Fruit fly (Drosophila melanogaster) whole organism, embryonic: ENCODE measurements around the gene CG15263.

ENCODE experiments used
- CG1024 ChIP-seq: fragments of 200-800 bp; sonication (Bioruptor generic); IDR thresholded peaks from 2 replicates; pipeline ENCODE4 v1.3.6; 2022; ENCODE audit warnings: missing biosample characterization, missing genetic modification characterization
- CG10366 ChIP-seq: fragments of 200-800 bp; sonication (Bioruptor generic); IDR thresholded peaks from 2 replicates; pipeline ENCODE4 v1.3.6; 2022; ENCODE audit warnings: missing biosample characterization, missing genetic modification characterization
- CG16863 ChIP-seq: fragments of 200-800 bp; sonication (Bioruptor generic); optimal IDR thresholded peaks from 3 replicates; lab custom pipeline; 2016; ENCODE audit warnings: missing biosample characterization, missing genetic modification characterization
- CrebB ChIP-seq: fragments of 200-800 bp; sonication (Bioruptor generic); optimal IDR thresholded peaks from 3 replicates; lab custom pipeline; 2018; ENCODE audit warnings: missing biosample characterization, mild to moderate bottlenecking, missing genetic modification characterization
- dan ChIP-seq: fragments of 200-800 bp; sonication (Bioruptor generic); IDR thresholded peaks from 2 replicates; pipeline ENCODE4 v1.3.6; 2022; ENCODE audit warnings: missing biosample characterization, missing genetic modification characterization
- dysf ChIP-seq: fragments of 200-800 bp; sonication (Bioruptor generic); IDR thresholded peaks from 3 replicates; pipeline ENCODE4 v1.3.6; 2022; ENCODE audit warnings: missing biosample characterization, missing genetic modification characterization
- pfk ChIP-seq: fragments of 200-800 bp; sonication (Bioruptor generic); optimal IDR thresholded peaks from 2 replicates; lab custom pipeline; 2018; ENCODE audit warnings: missing biosample characterization, mild to moderate bottlenecking, missing genetic modification characterization, moderate library complexity
- psq ChIP-seq: fragments of 200-800 bp; sonication (Bioruptor generic); optimal IDR thresholded peaks from 2 replicates; lab custom pipeline; 2017; ENCODE audit warnings: missing biosample characterization, missing genetic modification characterization
- toy ChIP-seq: fragments of 200-800 bp; sonication (Bioruptor generic); IDR thresholded peaks from 2 replicates; pipeline ENCODE4 v1.3.6; 2022; ENCODE audit warnings: missing biosample characterization, missing genetic modification characterization
- trh ChIP-seq: fragments of 200-800 bp; sonication (Bioruptor generic); optimal IDR thresholded peaks from 2 replicates; lab custom pipeline; 2016; ENCODE audit warnings: missing biosample characterization, missing genetic modification characterization
- vfl ChIP-seq: fragments of 200-800 bp; sonication (Bioruptor generic); optimal IDR thresholded peaks from 2 replicates; lab custom pipeline; 2016; ENCODE audit warnings: missing biosample characterization, missing genetic modification characterization

dm6 chr2L:15321408-15321807 lies 36.6 kb downstream of the CG15263 start:
- TF ChIP-seq toy (no peak), vfl (GFP tag; lab: Kevin White, UChicago) (no peak), CG10366 (no peak), CG16863 (GFP tag; lab: Kevin White, UChicago) (no peak), trh (GFP tag; lab: Kevin White, UChicago) (no peak), dysf (GFP tag; lab: Robert Waterston, UW) (no peak), psq (GFP tag; lab: Kevin White, UChicago) (no peak), pfk (GFP tag; lab: Kevin White, UChicago) (no peak), CrebB (tag; lab: Kevin White, UChicago) (no peak), dan (GFP tag; lab: Robert Waterston, UW) (no peak), CG1024 (no peak)
